Worm (Caenorhabditis elegans): ENCODE measurements around the gene fkh-8.

- TF ChIP-seq unc-62 (GFP tag; optimal IDR thresholded peaks at IDR 0.05) (no peak), F33H1.4 (GFP tag; IDR thresholded peaks at IDR 0.05) (no peak), ama-1 (optimal IDR thresholded peaks at IDR 0.05) (no peak), ama-1 (GFP tag; optimal IDR thresholded peaks at IDR 0.05) (no peak), lin-40 (tag; optimal IDR thresholded peaks at IDR 0.05) (no peak), akir-1 (GFP tag; optimal IDR thresholded peaks at IDR 0.05) (no peak), rcor-1 (GFP tag; IDR thresholded peaks at IDR 0.05) (no peak), ztf-26 (tag; optimal IDR thresholded peaks at IDR 0.05) (no peak), xnd-1 (tag; optimal IDR thresholded peaks at IDR 0.05) (no peak), B0035.1 (tag; optimal IDR thresholded peaks at IDR 0.05) (no peak), Y95B8A.8 (GFP tag; IDR thresholded peaks at IDR 0.05) (no peak), unc-130 (GFP tag; optimal IDR thresholded peaks at IDR 0.05) (no peak), snpc-4 (GFP tag; optimal IDR thresholded peaks at IDR 0.05) (no peak), snpc-4 (tag; optimal IDR thresholded peaks at IDR 0.05) (no peak), ceh-100 (GFP tag; IDR thresholded peaks at IDR 0.05) (no peak), ccch-3 (GFP tag; optimal IDR thresholded peaks at IDR 0.05) (no peak)
Measured at ce11 chrII:6230116-6230515, 38.9 kb upstream of the fkh-8 start.
